Worm (Caenorhabditis elegans) whole organism, L1 larva: ENCODE measurements around the gene ubc-13.
A peak's percentile ranks its signal among the peaks of the same experiment; 100 is the strongest.
"Not testable (repeated sequence)": the region's sequence is repeated elsewhere in the genome, so short reads cannot be mapped to it uniquely, and the experiment has no call there.

Experiments used
- C04F5.9 ChIP-seq: sonication (generic microtip); optimal IDR thresholded peaks from 2 replicates; lab custom pipeline; 2016; ENCODE audit warnings: missing genetic modification characterization, missing compliant biosample characterization
- C16A3.4 ChIP-seq: fragments of 150-350 bp; optimal IDR thresholded peaks from 2 replicates; lab custom pipeline; 2014; ENCODE audit warnings: missing biosample characterization, missing genetic modification characterization
- aha-1 ChIP-seq: fragments of 150-350 bp; optimal IDR thresholded peaks from 2 replicates; lab custom pipeline; 2014; ENCODE audit warnings: missing biosample characterization, missing genetic modification characterization
- alr-1 ChIP-seq: fragments of 200-800 bp; sonication (Bioruptor generic); optimal IDR thresholded peaks from 2 replicates; lab custom pipeline; 2018; ENCODE audit warnings: borderline replicate concordance, mild to moderate bottlenecking, missing genetic modification characterization, missing compliant biosample characterization
- ceh-63 ChIP-seq: fragments of 200-800 bp; sonication (Bioruptor generic); optimal IDR thresholded peaks from 2 replicates; lab custom pipeline; 2018; ENCODE audit warnings: mild to moderate bottlenecking, missing genetic modification characterization, missing compliant biosample characterization
- ceh-8 ChIP-seq: fragments of 200-800 bp; sonication (Bioruptor generic); optimal IDR thresholded peaks from 2 replicates; lab custom pipeline; 2018; ENCODE audit warnings: mild to moderate bottlenecking, missing genetic modification characterization, moderate library complexity, missing compliant biosample characterization
- ceh-82 ChIP-seq, 3 experiments: fragments of 150-350 bp in 1 of 3; sonication (generic microtip) in 2 of 3; optimal IDR thresholded peaks; 2 replicates each; lab custom pipeline; 2014 to 2017; ENCODE audit warnings: missing biosample characterization in 3 of 3, missing genetic modification characterization in 3 of 3
- ceh-88 ChIP-seq: fragments of 200-800 bp; sonication (Bioruptor generic); IDR thresholded peaks from 2 replicates; pipeline ENCODE4 v1.3.6; 2022; ENCODE audit warnings: missing genetic modification characterization, missing compliant biosample characterization
- ceh-90 ChIP-seq: sonication (generic microtip); optimal IDR thresholded peaks from 2 replicates; lab custom pipeline; 2016; ENCODE audit warnings: missing genetic modification characterization, missing compliant biosample characterization
- ces-1 ChIP-seq: fragments of 150-350 bp; optimal IDR thresholded peaks from 2 replicates; lab custom pipeline; 2014; ENCODE audit warnings: missing biosample characterization, missing genetic modification reagents, missing genetic modification characterization
- dpl-1 ChIP-seq, 3 experiments: fragments of 150-350 bp in 2 of 3; sonication (generic microtip) in 1 of 3; optimal IDR thresholded peaks; 2 replicates each; lab custom pipeline; 2014 to 2017; ENCODE audit warnings: missing biosample characterization in 3 of 3, missing genetic modification characterization in 3 of 3, missing genetic modification reagents in 3 of 3
- efl-1 ChIP-seq, 4 experiments: fragments of 150-350 bp; optimal IDR thresholded peaks in 3 of 4; peaks in 1 of 4; 1 replicate in 1 of 4; 2 replicates in 3 of 4; lab custom pipeline; 2014; ENCODE audit warnings: missing biosample characterization in 2 of 4, missing genetic modification characterization in 2 of 4, missing genetic modification reagents in 2 of 4
- egl-13 ChIP-seq: sonication (generic microtip); optimal IDR thresholded peaks from 2 replicates; lab custom pipeline; 2016; ENCODE audit warnings: missing genotype, missing genetic modification reagents, missing genetic modification characterization, missing compliant biosample characterization
- egl-27 ChIP-seq, 2 experiments: fragments of 150-350 bp in 1 of 2; sonication (generic microtip); optimal IDR thresholded peaks; 3 replicates each; lab custom pipeline; 2017 to 2018; ENCODE audit warnings: missing biosample characterization in 2 of 2, missing genetic modification characterization in 2 of 2, missing genetic modification reagents in 2 of 2
- fkh-4 ChIP-seq: sonication (generic microtip); optimal IDR thresholded peaks from 2 replicates; lab custom pipeline; 2016; ENCODE audit warnings: missing compliant biosample characterization, missing genetic modification characterization, borderline replicate concordance
- fos-1 ChIP-seq: fragments of 150-350 bp; optimal IDR thresholded peaks from 2 replicates; lab custom pipeline; 2014; ENCODE audit warnings: missing biosample characterization, missing genetic modification characterization
- jun-1 ChIP-seq: fragments of 150-350 bp; optimal IDR thresholded peaks from 2 replicates; lab custom pipeline; 2014; ENCODE audit warnings: missing biosample characterization, missing genetic modification reagents, missing genetic modification characterization
- lin-13 ChIP-seq: fragments of 150-350 bp; optimal IDR thresholded peaks from 2 replicates; lab custom pipeline; 2014; ENCODE audit warnings: missing biosample characterization, missing genetic modification reagents, missing genetic modification characterization
- lin-14 ChIP-seq: fragments of 200-800 bp; sonication (Bioruptor generic); optimal IDR thresholded peaks from 2 replicates; lab custom pipeline; 2018; ENCODE audit warnings: mild to moderate bottlenecking, missing genetic modification characterization, moderate library complexity, missing compliant biosample characterization
- lin-35 ChIP-seq, 2 experiments: fragments of 150-350 bp; optimal IDR thresholded peaks; 2 replicates each; lab custom pipeline; 2014; ENCODE audit warnings: missing biosample characterization in 2 of 2, missing genetic modification characterization in 2 of 2, missing genetic modification reagents in 2 of 2
- lir-3 ChIP-seq: sonication (generic microtip); optimal IDR thresholded peaks from 2 replicates; lab custom pipeline; 2016; ENCODE audit warnings: mild to moderate bottlenecking, missing genetic modification characterization, moderate library complexity, missing compliant biosample characterization; ENCODE audit not compliant: poor library complexity
- lsy-2 ChIP-seq, 2 experiments: fragments of 150-350 bp; optimal IDR thresholded peaks; 2 replicates each; lab custom pipeline; 2014; ENCODE audit warnings: missing biosample characterization in 2 of 2, missing genetic modification characterization in 2 of 2
- mab-9 ChIP-seq: fragments of 200-800 bp; sonication (Bioruptor generic); IDR thresholded peaks from 2 replicates; pipeline ENCODE4 v1.3.6; 2022; ENCODE audit warnings: missing genetic modification reagents, missing genetic modification characterization, missing compliant biosample characterization
- nhr-12 ChIP-seq: sonication (generic microtip); optimal IDR thresholded peaks from 2 replicates; lab custom pipeline; 2017; ENCODE audit warnings: missing biosample characterization, missing genetic modification characterization
- nhr-237 ChIP-seq: fragments of 150-350 bp; optimal IDR thresholded peaks from 2 replicates; lab custom pipeline; 2014; ENCODE audit warnings: missing biosample characterization, missing genetic modification characterization
- nhr-47 ChIP-seq: sonication (generic microtip); optimal IDR thresholded peaks from 2 replicates; lab custom pipeline; 2016; ENCODE audit warnings: mild to moderate bottlenecking, missing genetic modification characterization, moderate library complexity, missing compliant biosample characterization
- nhr-71 ChIP-seq: sonication (generic microtip); optimal IDR thresholded peaks from 2 replicates; lab custom pipeline; 2016; ENCODE audit warnings: mild to moderate bottlenecking, missing genetic modification characterization, moderate library complexity, missing compliant biosample characterization
- pag-3 ChIP-seq: sonication (generic microtip); optimal IDR thresholded peaks from 2 replicates; lab custom pipeline; 2017; ENCODE audit warnings: missing genetic modification characterization, mild to moderate bottlenecking, missing compliant biosample characterization, antibody characterized with exemption, borderline replicate concordance; ENCODE audit not compliant: insufficient read depth
- rnt-1 ChIP-seq: sonication (generic microtip); optimal IDR thresholded peaks from 2 replicates; lab custom pipeline; 2016; ENCODE audit warnings: mild to moderate bottlenecking, missing genetic modification characterization, moderate library complexity, missing compliant biosample characterization
- skn-1 ChIP-seq: fragments of 150-350 bp; optimal IDR thresholded peaks from 2 replicates; lab custom pipeline; 2014; ENCODE audit warnings: missing biosample characterization, missing genetic modification characterization
- snpc-4 ChIP-seq: fragments of 150-350 bp; optimal IDR thresholded peaks from 2 replicates; lab custom pipeline; 2014; ENCODE audit warnings: missing biosample characterization, missing genetic modification characterization
- snu-23 ChIP-seq: sonication (generic microtip); optimal IDR thresholded peaks from 2 replicates; lab custom pipeline; 2016; ENCODE audit warnings: missing genetic modification characterization, missing compliant biosample characterization
- sox-4 ChIP-seq: sonication (generic microtip); optimal IDR thresholded peaks from 2 replicates; lab custom pipeline; 2016; ENCODE audit warnings: missing genetic modification characterization, missing compliant biosample characterization
- sptf-1 ChIP-seq: fragments of 150-350 bp; optimal IDR thresholded peaks from 2 replicates; lab custom pipeline; 2014; ENCODE audit warnings: missing biosample characterization, missing genetic modification characterization
- sup-37 ChIP-seq: fragments of 200-800 bp; sonication (Bioruptor generic); optimal IDR thresholded peaks from 2 replicates; lab custom pipeline; 2018; ENCODE audit warnings: mild to moderate bottlenecking, missing genetic modification characterization, missing compliant biosample characterization
- ztf-4 ChIP-seq: fragments of 150-350 bp; optimal IDR thresholded peaks from 2 replicates; lab custom pipeline; 2014; ENCODE audit warnings: missing biosample characterization, missing genetic modification characterization

The ubc-13 gene

ce11 chrIV:2928409-2928808 lies 2.9 kb upstream of the ubc-13 start, which contains the start of gene manf-1 (continued):
- TF ChIP-seq mab-9 (no peak), lsy-2 (tag; optimal IDR thresholded peaks at IDR 0.05; lab: Kevin White, UChicago) (peak; percentile 85 to 86), nhr-71 (tag; lab: Kevin White, UChicago) (peak; percentile 84), C04F5.9 (tag; lab: Kevin White, UChicago) (no peak), ceh-8 (GFP tag; lab: Kevin White, UChicago) (no peak), ces-1 (GFP tag; lab: Kevin White, UChicago) (no peak), ceh-63 (GFP tag; lab: Kevin White, UChicago) (no peak), lir-3 (tag; lab: Kevin White, UChicago) (no peak), fos-1 (tag; lab: Kevin White, UChicago) (peak; percentile 35), C16A3.4 (tag; lab: Kevin White, UChicago) (peak; percentile 55), pag-3 (tag; lab: Kevin White, UChicago) (no peak)

- TF ChIP-seq rnt-1 (tag; lab: Kevin White, UChicago) (no peak), fkh-4 (tag; lab: Kevin White, UChicago) (no peak), lin-35 (GFP tag; optimal IDR thresholded peaks at IDR 0.05; lab: Kevin White, UChicago) (no peak), jun-1 (tag; lab: Kevin White, UChicago) (no peak), aha-1 (tag; lab: Kevin White, UChicago) (no peak), sptf-1 (tag; lab: Kevin White, UChicago) (no peak), egl-27 (tag; optimal IDR thresholded peaks at IDR 0.05; lab: Kevin White, UChicago) (no peak), sox-4 (tag; lab: Kevin White, UChicago) (no peak), lin-13 (no peak), ztf-4 (tag; lab: Kevin White, UChicago) (no peak), skn-1 (tag; lab: Kevin White, UChicago) (no peak), alr-1 (no peak), C04F5.9 (tag; lab: Kevin White, UChicago) (no peak), sup-37 (GFP tag; lab: Kevin White, UChicago) (no peak), mab-9 (no peak), ceh-90 (tag; lab: Kevin White, UChicago) (no peak), snu-23 (no peak), egl-13 (no peak), ceh-82 (tag; optimal IDR thresholded peaks at IDR 0.05; lab: Kevin White, UChicago) (no peak)
These were observed 3.3 kb downstream of the ubc-13 start, which contains the start of gene fbxc-45 for ce11 chrIV:2922196-2922595. Gene fbxc-45 (minus strand): TSS chrIV:2922243.

- TF ChIP-seq nhr-237; lin-14 (GFP tag; lab: Kevin White, UChicago); ceh-88 (GFP tag; lab: Robert Waterston, UW): not testable (repeated sequence)
These were observed 7.8 kb downstream of the ubc-13 start, which contains the start of gene Y54G2A.50 for ce11 chrIV:2917729-2918128. Gene Y54G2A.50 (plus strand): TSS chrIV:2918029.

- TF ChIP-seq nhr-47 (tag; lab: Kevin White, UChicago) (no peak), lin-35 (GFP tag; optimal IDR thresholded peaks at IDR 0.05; lab: Kevin White, UChicago) (peak; percentile 54 to 83), nhr-12 (tag; lab: Kevin White, UChicago) (no peak), dpl-1 (GFP tag; optimal IDR thresholded peaks at IDR 0.05; lab: Kevin White, UChicago) (peak; percentile 43 to 77 (median 56)), snpc-4 (tag; lab: Kevin White, UChicago) (no peak), efl-1 (optimal IDR thresholded peaks at IDR 0.05; lab: Kevin White, UChicago) (peak in 1 of 2 experiments; percentile 88), efl-1 (GFP tag; optimal IDR thresholded peaks at IDR 0.05 in 1 of 2; lab: Kevin White, UChicago) (peak; percentile 80 to 96)
These were observed 9.4 kb downstream of the ubc-13 start for ce11 chrIV:2916043-2916442.
